Worm (Caenorhabditis elegans): Measurements from ENCODE around the gene B0281.5.
"Not testable (repeated sequence)": the region's sequence is repeated elsewhere in the genome, so short reads cannot be mapped to it uniquely, and the experiment has no call there.

The B0281.5 gene

DNA sequence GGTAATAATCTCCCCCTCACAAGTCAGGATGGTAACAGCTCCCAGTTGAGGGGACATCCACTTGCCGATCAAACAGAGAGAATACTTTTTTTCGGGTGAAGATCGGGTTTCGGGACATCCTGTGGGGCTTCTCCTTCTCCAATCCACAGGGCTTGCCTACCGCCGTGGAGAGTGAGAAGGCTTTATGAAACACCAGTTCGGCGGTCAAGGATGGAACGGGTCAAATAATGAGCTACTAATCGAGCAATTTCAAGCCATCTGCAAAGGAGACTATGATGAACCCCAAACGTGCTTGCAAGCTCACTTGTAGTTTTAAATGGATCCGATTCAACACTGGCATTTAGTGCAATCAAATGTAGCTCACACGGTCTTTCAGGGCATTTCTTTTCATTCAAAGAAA lies 16.1 kb downstream of the B0281.5 start:
- TF ChIP-seq unc-62 (GFP tag; optimal IDR thresholded peaks at IDR 0.05 in 1 of 2) (peak in 1 of 2 experiments; percentile 92), unc-62 (tag; optimal IDR thresholded peaks at IDR 0.05) (no peak), D1046.2 (GFP tag; IDR thresholded peaks at IDR 0.05) (no peak)

DNA sequence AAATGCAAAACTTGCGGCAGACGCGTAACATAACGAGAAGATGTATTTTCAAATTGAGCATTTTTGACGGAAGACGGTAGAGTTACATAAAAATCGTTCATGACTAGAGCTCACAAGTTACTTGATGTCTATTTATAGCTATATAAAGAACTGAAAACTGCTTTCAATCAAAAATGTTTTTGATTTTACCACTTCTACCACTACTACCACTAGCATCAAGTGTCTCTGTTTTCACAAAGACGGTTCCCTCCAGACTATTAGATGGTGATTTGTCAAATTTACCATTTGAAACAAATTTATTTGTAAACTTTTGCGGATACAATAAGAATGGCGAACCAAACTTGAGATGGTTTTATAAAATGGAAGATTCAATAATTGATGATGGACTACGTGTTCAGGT lies 18.2 kb downstream of the B0281.5 start, which contains the start of gene K09F6.9:
TSS of gene K09F6.9 (minus strand) at position 101 of the 400 bp plus-strand sequence.
- TF ChIP-seq R02D3.7, rbr-2, hif-1 (tag; optimal IDR thresholded peaks at IDR 0.05): not testable (repeated sequence)

DNA sequence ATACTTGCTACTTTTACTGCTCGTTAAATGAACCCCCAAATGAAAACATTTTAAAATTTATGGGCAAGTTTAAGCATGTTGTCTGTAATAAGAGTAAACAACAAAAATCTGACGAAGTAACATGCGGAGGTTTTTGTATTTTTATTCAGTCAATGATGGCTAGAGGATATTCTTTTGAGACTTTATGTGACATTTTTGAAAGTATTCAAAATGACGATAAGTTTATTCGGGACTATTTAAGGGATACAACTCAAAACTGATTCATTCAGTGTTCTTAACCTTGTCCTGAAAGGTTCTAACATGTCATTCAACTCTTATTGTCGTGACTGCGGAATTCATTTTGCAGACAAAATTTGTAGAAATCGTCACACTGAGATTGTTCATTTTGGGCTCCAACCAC lies 20.9 kb downstream of the B0281.5 start, which contains the start of gene K09F6.11:
TSS of gene K09F6.11 (plus strand) at position 301 of the 400 bp plus-strand sequence.
- no peak for TF ChIP-seq nhr-25 (tag; optimal IDR thresholded peaks at IDR 0.05; ENCODE audit: borderline replicate concordance, insufficient read depth)
- no peak for TF ChIP-seq lsy-2 (tag; optimal IDR thresholded peaks at IDR 0.05)
- TF ChIP-seq nhr-28 (tag; optimal IDR thresholded peaks at IDR 0.05), result no peak
- no peak for TF ChIP-seq snpc-4 (tag; optimal IDR thresholded peaks at IDR 0.05)
- peak in 1 of 2 experiments; percentile 48 for TF ChIP-seq unc-62 (GFP tag; optimal IDR thresholded peaks at IDR 0.05 in 1 of 2)
- no peak for TF ChIP-seq unc-62 (tag; optimal IDR thresholded peaks at IDR 0.05)
- no peak for TF ChIP-seq ceh-62 (tag; optimal IDR thresholded peaks at IDR 0.05)
- no peak for TF ChIP-seq nhr-41 (GFP tag; IDR thresholded peaks at IDR 0.05)

DNA sequence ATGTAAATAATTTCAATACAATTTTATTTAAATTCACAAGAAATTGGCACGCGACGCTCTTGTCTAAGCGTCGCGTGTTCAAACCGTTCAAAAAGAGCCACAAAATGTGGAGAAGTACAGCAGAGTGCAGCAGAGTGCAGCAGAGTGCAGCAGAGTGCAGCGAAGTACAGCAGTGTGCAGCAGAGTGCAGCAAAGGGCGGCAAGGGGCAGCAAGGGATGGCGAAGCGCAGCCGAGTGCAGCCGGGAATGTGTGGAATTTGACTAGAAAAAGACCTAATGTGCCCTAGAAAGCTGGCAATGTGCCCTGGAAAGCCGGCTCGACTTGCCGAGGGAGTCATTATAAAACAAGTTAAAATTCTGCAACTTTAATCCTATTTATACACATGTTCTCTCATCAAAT lies 21.5 kb downstream of the B0281.5 start, which contains the start of gene K09F6.6:
TSS of gene K09F6.6 (minus strand) at position 43 of the 400 bp plus-strand sequence.
- TF ChIP-seq mxl-3 (GFP tag; optimal IDR thresholded peaks at IDR 0.05), result no peak
- 0 out of 2 replicates have a peak, but pooled peaks have one; percentile 11 for TF ChIP-seq D1046.2 (GFP tag; IDR thresholded peaks at IDR 0.05)
- no peak for TF ChIP-seq nhr-237 (tag; optimal IDR thresholded peaks at IDR 0.05)
- TF ChIP-seq madf-5 (GFP tag; IDR thresholded peaks at IDR 0.05), result no peak
- no peak for TF ChIP-seq Y5F2A.4 (GFP tag; optimal IDR thresholded peaks at IDR 0.05)
- peak; percentile 27; the same call in 1 of the 2 replicates for TF ChIP-seq ZK337.2 (GFP tag; IDR thresholded peaks at IDR 0.05)
- no peak for TF ChIP-seq nhr-77 (tag; optimal IDR thresholded peaks at IDR 0.05)
- TF ChIP-seq jun-1 (tag; optimal IDR thresholded peaks at IDR 0.05), result no peak
- no peak for TF ChIP-seq tag-97 (GFP tag; IDR thresholded peaks at IDR 0.05)
- peak; percentile 70 for TF ChIP-seq set-16 (GFP tag; IDR thresholded peaks at IDR 0.05)
- TF ChIP-seq hlh-11 (tag; optimal IDR thresholded peaks at IDR 0.05), result no peak
- 0 out of 2 replicates have a peak, but pooled peaks have one; percentile 47 for TF ChIP-seq F26F4.8 (GFP tag; conservative IDR thresholded peaks at IDR 0.05)
- no peak for TF ChIP-seq nhr-11 (tag; optimal IDR thresholded peaks at IDR 0.05)

DNA sequence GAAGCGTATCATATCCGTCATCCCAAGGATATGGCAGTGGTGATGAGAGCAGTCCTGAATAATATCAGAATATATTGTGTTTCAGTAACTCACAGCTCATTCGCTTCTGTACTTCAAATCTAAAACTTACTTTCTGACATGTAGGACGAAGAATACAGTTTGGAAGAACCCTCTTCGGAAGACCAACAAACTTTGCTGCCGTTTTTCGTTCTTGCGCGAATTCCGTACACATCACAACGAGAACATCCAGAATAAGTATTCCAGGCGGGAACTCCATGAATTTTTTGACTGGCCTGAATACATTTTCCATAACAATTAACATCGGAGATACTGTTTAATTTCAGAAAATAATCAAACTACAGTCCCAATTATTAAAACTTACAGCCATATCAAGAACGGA lies 23.3 kb downstream of the B0281.5 start, which contains the start of gene K09F6.15:
TSS of gene K09F6.15 (minus strand) at position 101 of the 400 bp plus-strand sequence.
- no peak for TF ChIP-seq fos-1 (tag; optimal IDR thresholded peaks at IDR 0.05)
- TF ChIP-seq R02D3.7 (tag; optimal IDR thresholded peaks at IDR 0.05), result no peak

DNA sequence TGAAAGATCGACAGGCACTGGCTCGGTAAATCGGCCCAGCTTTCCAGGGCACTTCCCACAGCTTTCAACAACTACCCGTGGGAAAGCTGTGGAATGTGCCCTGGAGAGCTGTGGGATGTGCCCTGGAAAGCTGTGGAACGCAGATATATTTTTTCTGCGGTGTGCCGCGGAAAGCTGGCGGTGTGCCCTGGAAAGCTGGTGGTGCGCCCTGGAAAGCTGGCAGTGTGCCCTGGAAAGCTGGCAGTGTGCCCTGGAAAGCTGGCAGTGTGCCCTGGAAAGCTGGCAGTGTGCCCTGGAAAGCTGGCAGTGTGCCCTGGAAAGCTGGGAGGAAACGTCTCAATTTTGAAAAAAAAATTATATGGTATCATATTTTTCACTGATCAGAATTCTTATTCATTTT lies 27.0 kb downstream of the B0281.5 start:
- no peak for TF ChIP-seq Y75B8A.6 (GFP tag; IDR thresholded peaks at IDR 0.05)
- TF ChIP-seq mxl-3 (GFP tag; optimal IDR thresholded peaks at IDR 0.05), result no peak
- TF ChIP-seq Y5F2A.4 (GFP tag; optimal IDR thresholded peaks at IDR 0.05), result no peak
- TF ChIP-seq spr-3 (GFP tag; optimal IDR thresholded peaks at IDR 0.05), result no peak
- no peak for TF ChIP-seq rbr-2 (tag; optimal IDR thresholded peaks at IDR 0.05)
- peak; percentile 86 for TF ChIP-seq set-16 (GFP tag; IDR thresholded peaks at IDR 0.05)
- 0 out of 2 replicates have a peak, but pooled peaks have one; percentile 50 for TF ChIP-seq egl-43 (GFP tag; IDR thresholded peaks at IDR 0.05)
- TF ChIP-seq aha-1 (tag), result peak; percentile 28
- 0 out of 2 replicates have a peak, but pooled peaks have one; percentile 35 for TF ChIP-seq ZK337.2 (GFP tag; IDR thresholded peaks at IDR 0.05)

Measured in whole organism, L4 larva.